Fruit fly (Drosophila melanogaster) whole organism, embryonic: ENCODE data around the gene CG14818.
A peak's percentile ranks its signal among the peaks of the same experiment; 100 is the strongest.

Experiments
- B-H1 ChIP-seq: fragments of 200-800 bp; sonication (Bioruptor generic); IDR thresholded peaks from 3 replicates; pipeline ENCODE4 v1.3.6; 2022; ENCODE audit warnings: missing biosample characterization, missing genetic modification characterization
- Bdp1 ChIP-seq: fragments of 200-800 bp; sonication (Bioruptor generic); optimal IDR thresholded peaks from 3 replicates; lab custom pipeline; 2016; ENCODE audit warnings: missing biosample characterization, missing genetic modification characterization
- Bteb2 ChIP-seq: fragments of 200-800 bp; sonication (Bioruptor generic); optimal IDR thresholded peaks from 2 replicates; lab custom pipeline; 2016; ENCODE audit warnings: missing biosample characterization, missing genetic modification characterization
- CG10431 ChIP-seq: fragments of 200-800 bp; sonication (Bioruptor generic); optimal IDR thresholded peaks from 3 replicates; lab custom pipeline; 2018; ENCODE audit warnings: missing biosample characterization, mild to moderate bottlenecking, missing genetic modification characterization
- CG11456 ChIP-seq: fragments of 200-800 bp; sonication (Bioruptor generic); IDR thresholded peaks from 3 replicates; pipeline ENCODE4 v1.3.6; 2022; ENCODE audit warnings: missing biosample characterization, missing genetic modification characterization
- CG1233 ChIP-seq: fragments of 200-800 bp; sonication (Bioruptor generic); optimal IDR thresholded peaks from 4 replicates; lab custom pipeline; 2018; ENCODE audit warnings: missing biosample characterization, mild to moderate bottlenecking, missing genetic modification characterization
- CG12659 ChIP-seq: fragments of 200-800 bp; sonication (Bioruptor generic); optimal IDR thresholded peaks from 3 replicates; lab custom pipeline; 2017; ENCODE audit warnings: mild to moderate bottlenecking, missing biosample characterization, missing genetic modification reagents, missing genetic modification characterization
- CG13287 ChIP-seq: fragments of 200-800 bp; sonication (Bioruptor generic); IDR thresholded peaks from 2 replicates; pipeline ENCODE4 v1.3.6; 2022; ENCODE audit warnings: missing biosample characterization, missing genetic modification characterization; ENCODE audit not compliant: partially characterized antibody
- CG14667 ChIP-seq: fragments of 200-800 bp; sonication (Bioruptor generic); IDR thresholded peaks from 2 replicates; pipeline ENCODE4 v1.3.6; 2022; ENCODE audit warnings: missing biosample characterization, missing genetic modification characterization
- CG15073 ChIP-seq: fragments of 200-800 bp; sonication (Bioruptor generic); optimal IDR thresholded peaks from 2 replicates; lab custom pipeline; 2016; ENCODE audit warnings: missing biosample characterization, missing genetic modification characterization
- CG15696 ChIP-seq: fragments of 200-800 bp; sonication (Bioruptor generic); optimal IDR thresholded peaks from 2 replicates; lab custom pipeline; 2019; ENCODE audit warnings: missing biosample characterization, mild to moderate bottlenecking, missing genetic modification characterization, moderate library complexity
- CG1603 ChIP-seq: fragments of 200-800 bp; sonication (Bioruptor generic); optimal IDR thresholded peaks from 2 replicates; lab custom pipeline; 2019; ENCODE audit warnings: missing biosample characterization, mild to moderate bottlenecking, missing genetic modification characterization, moderate library complexity
- CG17328 ChIP-seq: fragments of 200-800 bp; sonication (Bioruptor generic); IDR thresholded peaks from 2 replicates; pipeline ENCODE4 v1.3.6; 2022; ENCODE audit warnings: missing biosample characterization, missing genetic modification characterization
- CG17829 ChIP-seq: fragments of 200-800 bp; optimal IDR thresholded peaks from 2 replicates; lab custom pipeline; 2019; ENCODE audit warnings: missing biosample characterization, mild to moderate bottlenecking, missing genetic modification characterization, moderate library complexity
- CG3065 ChIP-seq: fragments of 200-800 bp; sonication (Bioruptor generic); optimal IDR thresholded peaks from 2 replicates; lab custom pipeline; 2016; ENCODE audit warnings: missing biosample characterization, missing genetic modification characterization
- CG31441 ChIP-seq: fragments of 200-800 bp; sonication (Bioruptor generic); IDR thresholded peaks from 2 replicates; pipeline ENCODE4 v1.3.6; 2022; ENCODE audit warnings: missing biosample characterization, missing genetic modification characterization
- CG34224 ChIP-seq: fragments of 200-800 bp; sonication (Bioruptor generic); IDR thresholded peaks from 3 replicates; pipeline ENCODE4 v1.3.6; 2022; ENCODE audit warnings: missing biosample characterization, missing genetic modification characterization; ENCODE audit not compliant: partially characterized antibody
- CG3726 ChIP-seq: fragments of 200-800 bp; sonication (Bioruptor generic); IDR thresholded peaks from 3 replicates; pipeline ENCODE4, ENCODE4 v1.3.6; 2022; ENCODE audit warnings: missing biosample characterization, missing genetic modification characterization
- CG3847 ChIP-seq: fragments of 200-800 bp; sonication (Bioruptor generic); IDR thresholded peaks from 2 replicates; pipeline ENCODE4 v1.3.6; 2022; ENCODE audit warnings: missing biosample characterization, missing genetic modification characterization
- CG4404 ChIP-seq: fragments of 200-800 bp; sonication (Bioruptor generic); IDR thresholded peaks from 2 replicates; pipeline ENCODE4 v1.3.6; 2022; ENCODE audit warnings: missing biosample characterization, missing genetic modification characterization
- CG6854 ChIP-seq: fragments of 200-800 bp; sonication (Bioruptor generic); optimal IDR thresholded peaks from 3 replicates; lab custom pipeline; 2017; ENCODE audit warnings: missing biosample characterization, mild to moderate bottlenecking, missing genetic modification characterization
- CG7556 ChIP-seq: fragments of 200-800 bp; sonication (Bioruptor generic); optimal IDR thresholded peaks from 2 replicates; lab custom pipeline; 2017; ENCODE audit warnings: missing biosample characterization, mild to moderate bottlenecking, missing genetic modification characterization
- CoRest ChIP-seq: fragments of 200-800 bp; sonication (Bioruptor generic); optimal IDR thresholded peaks from 3 replicates; lab custom pipeline; 2018; ENCODE audit warnings: missing biosample characterization, mild to moderate bottlenecking, missing genetic modification characterization, moderate library complexity
- D19A ChIP-seq: fragments of 200-800 bp; optimal IDR thresholded peaks from 3 replicates; lab custom pipeline; 2019; ENCODE audit warnings: missing biosample characterization, mild to moderate bottlenecking, missing genetic modification characterization, moderate library complexity
- Ets65A ChIP-seq: fragments of 200-800 bp; sonication (Bioruptor generic); peaks from one replicate; lab custom pipeline; 2016; ENCODE audit warnings: missing biosample characterization, missing genetic modification characterization
- Ets97D ChIP-seq: fragments of 200-800 bp; sonication (Bioruptor generic); optimal IDR thresholded peaks from 3 replicates; lab custom pipeline; 2016; ENCODE audit warnings: missing biosample characterization, missing genetic modification characterization
- Gug ChIP-seq: fragments of 200-800 bp; sonication (Bioruptor generic); IDR thresholded peaks from 4 replicates; pipeline ENCODE4 v1.3.6; 2022; ENCODE audit warnings: missing biosample characterization, missing genetic modification characterization
- Hey ChIP-seq: fragments of 200-800 bp; sonication (Bioruptor generic); optimal IDR thresholded peaks from 3 replicates; lab custom pipeline; 2018; ENCODE audit warnings: missing biosample characterization, mild to moderate bottlenecking, missing genetic modification characterization
- HmgZ ChIP-seq: fragments of 200-800 bp; sonication (Bioruptor generic); optimal IDR thresholded peaks from 2 replicates; lab custom pipeline; 2018; ENCODE audit warnings: missing biosample characterization, mild to moderate bottlenecking, missing genetic modification characterization
- Jarid2 ChIP-seq: fragments of 200-800 bp; sonication (Bioruptor generic); optimal IDR thresholded peaks from 3 replicates; lab custom pipeline; 2017; ENCODE audit warnings: mild to moderate bottlenecking, missing biosample characterization, missing genetic modification reagents, missing genetic modification characterization
- Mad ChIP-seq: fragments of 200-800 bp; sonication (Bioruptor generic); optimal IDR thresholded peaks from 2 replicates; lab custom pipeline; 2016; ENCODE audit warnings: missing biosample characterization, missing genetic modification characterization
- Max ChIP-seq: fragments of 200-800 bp; sonication (Bioruptor generic); optimal IDR thresholded peaks from 2 replicates; lab custom pipeline; 2016; ENCODE audit warnings: missing biosample characterization, mild to moderate bottlenecking, missing genetic modification characterization
- NfI ChIP-seq: fragments of 200-800 bp; sonication (Bioruptor generic); optimal IDR thresholded peaks from 3 replicates; lab custom pipeline; 2018; ENCODE audit warnings: missing biosample characterization, mild to moderate bottlenecking, missing genetic modification characterization, moderate library complexity
- Optix ChIP-seq: fragments of 200-800 bp; sonication (Bioruptor generic); IDR thresholded peaks from 3 replicates; pipeline ENCODE4 v1.3.6; 2022; ENCODE audit warnings: missing biosample characterization, missing genetic modification characterization
- Pdp1 ChIP-seq, 2 experiments: fragments of 200-800 bp; sonication (Bioruptor generic); optimal IDR thresholded peaks; 3 replicates each; lab custom pipeline; 2016; ENCODE audit warnings: missing biosample characterization in 2 of 2, missing genetic modification characterization in 2 of 2, mild to moderate bottlenecking in 1 of 2, moderate library complexity in 1 of 2
- Sox100B ChIP-seq: fragments of 200-800 bp; sonication (Bioruptor generic); optimal IDR thresholded peaks from 3 replicates; lab custom pipeline; 2018; ENCODE audit warnings: missing biosample characterization, mild to moderate bottlenecking, missing genetic modification characterization
- Sry-δ ChIP-seq: fragments of 200-800 bp; sonication (Bioruptor generic); optimal IDR thresholded peaks from 2 replicates; lab custom pipeline; 2016; ENCODE audit warnings: missing biosample characterization, missing genetic modification characterization
- amos ChIP-seq: fragments of 200-800 bp; sonication (Bioruptor generic); IDR thresholded peaks from 2 replicates; pipeline ENCODE4 v1.3.6; 2022; ENCODE audit warnings: missing biosample characterization, missing genetic modification characterization; ENCODE audit not compliant: partially characterized antibody
- bowl ChIP-seq: fragments of 200-800 bp; sonication (Bioruptor generic); IDR thresholded peaks from 2 replicates; pipeline ENCODE4 v1.3.6; 2022; ENCODE audit warnings: missing biosample characterization, missing genetic modification characterization
- btn ChIP-seq: fragments of 200-800 bp; sonication (Bioruptor generic); optimal IDR thresholded peaks from 2 replicates; lab custom pipeline; 2016; ENCODE audit warnings: missing biosample characterization, missing genetic modification characterization
- caup ChIP-seq: fragments of 200-800 bp; sonication (Bioruptor generic); optimal IDR thresholded peaks from 3 replicates; lab custom pipeline; 2017; ENCODE audit warnings: missing biosample characterization, mild to moderate bottlenecking, missing genetic modification characterization, moderate library complexity; ENCODE audit not compliant: severe bottlenecking
- gce ChIP-seq: fragments of 200-800 bp; sonication (Bioruptor generic); IDR thresholded peaks from 3 replicates; pipeline ENCODE4 v1.3.6; 2022; ENCODE audit warnings: missing biosample characterization, missing genetic modification characterization
- inv ChIP-seq: fragments of 200-800 bp; sonication (Bioruptor generic); IDR thresholded peaks from 2 replicates; pipeline ENCODE4 v1.3.6; 2022; ENCODE audit warnings: missing biosample characterization, missing genetic modification characterization; ENCODE audit not compliant: partially characterized antibody
- jumu ChIP-seq: fragments of 200-800 bp; sonication (Bioruptor generic); optimal IDR thresholded peaks from 3 replicates; lab custom pipeline; 2016; ENCODE audit warnings: missing biosample characterization, missing genetic modification characterization
- luna ChIP-seq: fragments of 200-800 bp; sonication (Bioruptor generic); optimal IDR thresholded peaks from 2 replicates; lab custom pipeline; 2016; ENCODE audit warnings: missing biosample characterization, missing genetic modification characterization
- otp ChIP-seq: fragments of 200-800 bp; sonication (Bioruptor generic); IDR thresholded peaks from 3 replicates; pipeline ENCODE4, ENCODE4 v1.3.6; 2022; ENCODE audit warnings: missing biosample characterization, missing genetic modification characterization
- pros ChIP-seq: fragments of 200-800 bp; sonication (Bioruptor generic); optimal IDR thresholded peaks from 3 replicates; lab custom pipeline; 2019; ENCODE audit warnings: missing biosample characterization, mild to moderate bottlenecking, missing genetic modification characterization, moderate library complexity
- shn ChIP-seq: fragments of 200-800 bp; sonication (Bioruptor generic); optimal IDR thresholded peaks from 3 replicates; lab custom pipeline; 2016; ENCODE audit warnings: missing biosample characterization, missing genetic modification characterization
- trem ChIP-seq: fragments of 200-800 bp; optimal IDR thresholded peaks from 3 replicates; lab custom pipeline; 2019; ENCODE audit warnings: missing biosample characterization, mild to moderate bottlenecking, missing genetic modification characterization, moderate library complexity
- unpg ChIP-seq: fragments of 200-800 bp; sonication (Bioruptor generic); optimal IDR thresholded peaks from 3 replicates; lab custom pipeline; 2018; ENCODE audit warnings: missing biosample characterization, mild to moderate bottlenecking, missing genetic modification characterization, moderate library complexity

The CG14818 gene

dm6 chrX:1880139-1880556 is 574 bp upstream of the CG14818 start, which contains the start of gene Coa8 (continued):
- TF ChIP-seq amos (GFP tag; lab: Robert Waterston, UW) (peak; percentile 56), Sry-δ (GFP tag; lab: Kevin White, UChicago) (peak; percentile 52), caup (GFP tag; lab: Kevin White, UChicago) (peak; percentile 47), CG14667 (peak; percentile 30; the same call in 1 of the 2 replicates), gce (GFP tag; lab: Robert Waterston, UW) (no peak), CG12659 (GFP tag; lab: Kevin White, UChicago) (peak; percentile 25), trem (tag; lab: Kevin White, UChicago) (peak; percentile 7), shn (GFP tag; lab: Kevin White, UChicago) (peak; percentile 60), B-H1 (GFP tag; lab: Robert Waterston, UW) (peak; percentile 36; the same call in 2 of the 3 replicates), CG1233 (no peak), CG34224 (GFP tag; lab: Robert Waterston, UW) (peak; percentile 12; the same call in 2 of the 3 replicates), Sox100B (GFP tag; lab: Kevin White, UChicago) (no peak), Optix (GFP tag; lab: Robert Waterston, UW) (0 out of 3 replicates have a peak, but pooled peaks have one; percentile 25), Bteb2 (GFP tag; lab: Kevin White, UChicago) (peak; percentile 2), inv (GFP tag; lab: Robert Waterston, UW) (peak; percentile 37), CG11456 (GFP tag; lab: Robert Waterston, UW) (0 out of 3 replicates have a peak, but pooled peaks have one; percentile 43), bowl (GFP tag; lab: Robert Waterston, UW) (no peak), unpg (GFP tag; lab: Kevin White, UChicago) (peak; percentile 53), CG1603 (tag; lab: Kevin White, UChicago) (peak; percentile 54), Gug (GFP tag; lab: Robert Waterston, UW) (peak; percentile 37; the same call in 2 of the 4 replicates), CG15073 (no peak), Jarid2 (GFP tag; lab: Kevin White, UChicago) (no peak), D19A (tag; lab: Kevin White, UChicago) (no peak), CG10431 (GFP tag; lab: Kevin White, UChicago) (peak; percentile 8), CG17328 (GFP tag; lab: Robert Waterston, UW) (0 out of 2 replicates have a peak, but pooled peaks have one; percentile 15), CG4404 (GFP tag; lab: Robert Waterston, UW) (peak; percentile 33; the same call in 1 of the 2 replicates), CoRest (peak; percentile 25), otp (GFP tag; lab: Robert Waterston, UW) (no peak), pros (no peak), Pdp1 (GFP tag; optimal IDR thresholded peaks at IDR 0.05; lab: Kevin White, UChicago) (peak; percentile 49 to 75), CG15696 (tag; lab: Kevin White, UChicago) (peak; percentile 29), CG3065 (GFP tag; lab: Kevin White, UChicago) (no peak), Bdp1 (GFP tag; lab: Kevin White, UChicago) (no peak), CG6854 (GFP tag; lab: Kevin White, UChicago) (no peak), CG7556 (GFP tag; lab: Kevin White, UChicago) (no peak), CG3847 (GFP tag; lab: Robert Waterston, UW) (peak; percentile 44), CG31441 (GFP tag; lab: Robert Waterston, UW) (0 out of 2 replicates have a peak, but pooled peaks have one; percentile 4), Mad (GFP tag; lab: Kevin White, UChicago) (peak; percentile 15), luna (no peak), jumu (GFP tag; lab: Kevin White, UChicago) (peak; percentile 17), NfI (GFP tag; lab: Kevin White, UChicago) (peak; percentile 51), Max (GFP tag; lab: Kevin White, UChicago) (peak; percentile 12), CG13287 (GFP tag; lab: Robert Waterston, UW) (peak; percentile 54), Ets65A (GFP tag; lab: Kevin White, UChicago) (peak; percentile 93), HmgZ (tag; lab: Kevin White, UChicago) (peak; percentile 53), Hey (no peak), Ets97D (GFP tag; lab: Kevin White, UChicago) (peak; percentile 9), CG3726 (GFP tag; lab: Robert Waterston, UW) (no peak), btn (GFP tag; lab: Kevin White, UChicago) (peak; percentile 37), CG17829 (tag; lab: Kevin White, UChicago) (peak; percentile 9)
